Fruit fly (Drosophila melanogaster): Measurements from ENCODE around the gene Gr28b.

The Gr28b gene

dm6 chr2L:7411947-7412621 lies 50.0 kb downstream of the Gr28b start, which contains the start of gene chm (continued):
- peak; percentile 83 for TF ChIP-seq CG9932 (GFP tag; IDR thresholded peaks at IDR 0.05)
- TF ChIP-seq Asciz (GFP tag; optimal IDR thresholded peaks at IDR 0.05) = no peak
- peak; percentile 47 for TF ChIP-seq pnt (GFP tag; optimal IDR thresholded peaks at IDR 0.05)
- peak; percentile 52 for TF ChIP-seq CG12391 (tag; optimal IDR thresholded peaks at IDR 0.05)
- no peak for TF ChIP-seq PHDP (tag; optimal IDR thresholded peaks at IDR 0.05)
- TF ChIP-seq CG17802 (tag; optimal IDR thresholded peaks at IDR 0.05) = no peak
- no peak for TF ChIP-seq Vsx1 (GFP tag; optimal IDR thresholded peaks at IDR 0.05)
- no peak for TF ChIP-seq bsh (GFP tag; optimal IDR thresholded peaks at IDR 0.05)
- peak; percentile 40 for TF ChIP-seq CG3995 (GFP tag; optimal IDR thresholded peaks at IDR 0.05)
- TF ChIP-seq sens (GFP tag) = peak; percentile 81
- no peak for TF ChIP-seq CG8478 (optimal IDR thresholded peaks at IDR 0.05)
- no peak for TF ChIP-seq hkb (optimal IDR thresholded peaks at IDR 0.05)
- no peak for TF ChIP-seq hkb (GFP tag; IDR thresholded peaks at IDR 0.05)
- peak; percentile 88 for TF ChIP-seq stwl (tag; optimal IDR thresholded peaks at IDR 0.05)
- TF ChIP-seq CG30431 (GFP tag; optimal IDR thresholded peaks at IDR 0.05) = no peak
- TF ChIP-seq CG9817 (tag; optimal IDR thresholded peaks at IDR 0.05) = peak; percentile 10
- no peak for TF ChIP-seq Dad (GFP tag; optimal IDR thresholded peaks at IDR 0.05)
- no peak for TF ChIP-seq dimm (GFP tag; IDR thresholded peaks at IDR 0.05)
- no peak for TF ChIP-seq Max (GFP tag; optimal IDR thresholded peaks at IDR 0.05)
- no peak for TF ChIP-seq sima (GFP tag; optimal IDR thresholded peaks at IDR 0.05)
- TF ChIP-seq her (GFP tag; optimal IDR thresholded peaks at IDR 0.05) = peak; percentile 22
- no peak for TF ChIP-seq CG1529 (GFP tag; optimal IDR thresholded peaks at IDR 0.05)
- TF ChIP-seq ci (GFP tag; IDR thresholded peaks at IDR 0.05) = no peak
- TF ChIP-seq Sry-δ (GFP tag; optimal IDR thresholded peaks at IDR 0.05) = peak; percentile 92
- no peak for TF ChIP-seq Usf (GFP tag; optimal IDR thresholded peaks at IDR 0.05)
- peak; percentile 10 for TF ChIP-seq bab2 (GFP tag; optimal IDR thresholded peaks at IDR 0.05)
- TF ChIP-seq crc (GFP tag; optimal IDR thresholded peaks at IDR 0.05) = no peak
- no peak for TF ChIP-seq CG18476 (GFP tag; optimal IDR thresholded peaks at IDR 0.05)
- TF ChIP-seq vvl (GFP tag; IDR thresholded peaks at IDR 0.05) = peak; percentile 65
- TF ChIP-seq Lim3 (GFP tag; IDR thresholded peaks at IDR 0.05) = no peak
- no peak for TF ChIP-seq ind (GFP tag; optimal IDR thresholded peaks at IDR 0.05)
- TF ChIP-seq HmgZ (tag; optimal IDR thresholded peaks at IDR 0.05) = peak; percentile 60
- TF ChIP-seq so (GFP tag; IDR thresholded peaks at IDR 0.05) = no peak
- no peak for TF ChIP-seq CG10209 (GFP tag; optimal IDR thresholded peaks at IDR 0.05)
- no peak for TF ChIP-seq Abd-B (GFP tag; optimal IDR thresholded peaks at IDR 0.05)
- TF ChIP-seq Hr3 (GFP tag; optimal IDR thresholded peaks at IDR 0.05) = peak; percentile 28
- peak; percentile 49 for TF ChIP-seq Sin3A (optimal IDR thresholded peaks at IDR 0.05)

DNA sequence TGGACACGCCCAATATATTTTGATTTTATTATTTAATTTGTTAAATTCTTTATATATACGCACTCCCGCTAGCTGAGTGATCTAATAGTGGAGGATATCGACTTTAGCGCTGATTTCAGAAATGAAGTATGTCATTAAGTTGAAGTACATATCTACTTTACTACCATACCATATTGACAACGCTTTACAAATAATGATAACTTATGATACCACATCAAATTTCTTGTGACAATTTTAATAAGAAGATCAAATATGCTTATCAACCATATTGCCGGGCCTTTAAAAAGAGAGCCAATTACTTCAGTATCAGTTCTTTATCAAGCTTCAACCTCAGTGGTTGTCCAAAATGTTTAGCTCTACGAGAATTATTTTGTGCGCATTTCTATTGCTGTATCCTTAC lies 51.4 kb downstream of the Gr28b start, which contains the start of gene CG15818:
CG15818 (plus strand) TSS at position 301 of the 400 bp plus-strand sequence.
- TF ChIP-seq CG1529 (GFP tag; optimal IDR thresholded peaks at IDR 0.05) = no peak
- TF ChIP-seq crp (GFP tag; optimal IDR thresholded peaks at IDR 0.05) = no peak
- TF ChIP-seq Bgb (GFP tag; IDR thresholded peaks at IDR 0.05; ENCODE audit: partially characterized antibody) = no peak
- TF ChIP-seq croc (GFP tag; conservative IDR thresholded peaks at IDR 0.05) = no peak
- TF ChIP-seq CG2129 (GFP tag; IDR thresholded peaks at IDR 0.05; ENCODE audit: partially characterized antibody) = no peak
- no peak for TF ChIP-seq ind (GFP tag; optimal IDR thresholded peaks at IDR 0.05)
- no peak for TF ChIP-seq Atf-2 (GFP tag; optimal IDR thresholded peaks at IDR 0.05)
- no peak for TF ChIP-seq otp (GFP tag; IDR thresholded peaks at IDR 0.05)
- no peak for TF ChIP-seq CG3163 (GFP tag; optimal IDR thresholded peaks at IDR 0.05)
